Worm (Caenorhabditis elegans) whole organism, young adult: ENCODE data around the gene idpb-4.
A peak's percentile ranks its signal among the peaks of the same experiment; 100 is the strongest.

Source experiments
- B0019.2 ChIP-seq: fragments of 200-800 bp; sonication (Bioruptor generic); conservative IDR thresholded peaks from 2 replicates; pipeline ENCODE4 v1.3.6; 2022; ENCODE audit warnings: missing genetic modification reagents, missing genetic modification characterization, missing compliant biosample characterization
- C06A6.2 ChIP-seq: fragments of 200-800 bp; sonication (Bioruptor generic); conservative IDR thresholded peaks from 2 replicates; pipeline ENCODE4 v1.3.6; 2022; ENCODE audit warnings: missing genetic modification characterization, missing compliant biosample characterization
- C17E4.6 ChIP-seq: fragments of 200-800 bp; sonication (Bioruptor generic); IDR thresholded peaks from 2 replicates; pipeline ENCODE4 v1.3.6; 2022; ENCODE audit warnings: missing genetic modification reagents, missing genetic modification characterization, missing compliant biosample characterization
- F10E7.11 ChIP-seq: sonication (generic microtip); optimal IDR thresholded peaks from 2 replicates; lab custom pipeline; 2017; ENCODE audit warnings: mild to moderate bottlenecking, missing genetic modification characterization, moderate library complexity, missing compliant biosample characterization
- F22D6.2 ChIP-seq: sonication (generic microtip); optimal IDR thresholded peaks from 2 replicates; lab custom pipeline; 2016; ENCODE audit warnings: mild to moderate bottlenecking, missing genetic modification characterization, missing compliant biosample characterization
- F23B12.7 ChIP-seq: sonication (generic microtip); optimal IDR thresholded peaks from 2 replicates; lab custom pipeline; 2017; ENCODE audit warnings: missing genetic modification characterization, mild to moderate bottlenecking, missing compliant biosample characterization, antibody characterized with exemption, moderate library complexity; ENCODE audit not compliant: insufficient read depth
- F37B4.10 ChIP-seq: fragments of 200-800 bp; sonication (Bioruptor generic); IDR thresholded peaks from 2 replicates; pipeline ENCODE4 v1.3.6; 2022; ENCODE audit warnings: missing genetic modification characterization, missing compliant biosample characterization
- F57A8.1 ChIP-seq: fragments of 200-800 bp; sonication (Bioruptor generic); optimal IDR thresholded peaks from 2 replicates; lab custom pipeline; 2018; ENCODE audit warnings: mild to moderate bottlenecking, missing genetic modification characterization, moderate library complexity, missing compliant biosample characterization
- F57C9.4 ChIP-seq: sonication (generic microtip); optimal IDR thresholded peaks from 2 replicates; lab custom pipeline; 2017; ENCODE audit warnings: mild to moderate bottlenecking, missing genetic modification characterization, missing compliant biosample characterization
- ZK185.1 ChIP-seq: sonication (generic microtip); optimal IDR thresholded peaks from 2 replicates; lab custom pipeline; 2016; ENCODE audit warnings: mild to moderate bottlenecking, missing genetic modification characterization, missing compliant biosample characterization; ENCODE audit not compliant: poor library complexity, severe bottlenecking
- ama-1 ChIP-seq, 3 experiments: fragments of 150-350 bp in 1 of 3; sonication (generic microtip) in 2 of 3; optimal IDR thresholded peaks; 2 replicates each; lab custom pipeline; 2014 to 2018; ENCODE audit warnings: missing biosample characterization in 2 of 3, missing genetic modification characterization in 2 of 3, missing genetic modification reagents in 2 of 3
- aptf-2 ChIP-seq: fragments of 200-800 bp; sonication (Bioruptor generic); conservative IDR thresholded peaks from 2 replicates; pipeline ENCODE4 v1.3.6; 2022; ENCODE audit warnings: missing genetic modification reagents, missing genetic modification characterization, missing compliant biosample characterization
- attf-5 ChIP-seq: fragments of 200-800 bp; sonication (Bioruptor generic); optimal IDR thresholded peaks from 2 replicates; lab custom pipeline; 2018; ENCODE audit warnings: mild to moderate bottlenecking, missing genetic modification characterization, missing compliant biosample characterization
- bed-1 ChIP-seq: fragments of 200-800 bp; sonication (Bioruptor generic); IDR thresholded peaks from 2 replicates; pipeline ENCODE4 v1.3.6; 2022; ENCODE audit warnings: missing genetic modification reagents, missing genetic modification characterization, missing compliant biosample characterization
- ceh-27 ChIP-seq: fragments of 200-800 bp; sonication (Bioruptor generic); optimal IDR thresholded peaks from 2 replicates; lab custom pipeline; 2018; ENCODE audit warnings: mild to moderate bottlenecking, missing genetic modification characterization, moderate library complexity, missing compliant biosample characterization
- ceh-40 ChIP-seq: fragments of 200-800 bp; sonication (Bioruptor generic); IDR thresholded peaks from 2 replicates; pipeline ENCODE4 v1.3.6; 2022; ENCODE audit warnings: missing genetic modification characterization, missing compliant biosample characterization
- egl-44 ChIP-seq: fragments of 200-800 bp; sonication (Bioruptor generic); IDR thresholded peaks from 2 replicates; pipeline ENCODE4 v1.3.6; 2022; ENCODE audit warnings: missing genetic modification reagents, missing genetic modification characterization, missing compliant biosample characterization
- egrh-3 ChIP-seq: fragments of 200-800 bp; sonication (Bioruptor generic); IDR thresholded peaks from 2 replicates; pipeline ENCODE4 v1.3.6; 2022; ENCODE audit warnings: missing genetic modification reagents, missing genetic modification characterization, missing compliant biosample characterization
- ekl-4 ChIP-seq: fragments of 200-800 bp; sonication (Bioruptor generic); IDR thresholded peaks from 2 replicates; pipeline ENCODE4 v1.3.6; 2022; ENCODE audit warnings: missing genetic modification reagents, missing genetic modification characterization, missing compliant biosample characterization
- hmg-20 ChIP-seq: fragments of 200-800 bp; sonication (Bioruptor generic); IDR thresholded peaks from 2 replicates; pipeline ENCODE4 v1.3.6; 2022; ENCODE audit warnings: missing genetic modification reagents, missing genetic modification characterization, missing compliant biosample characterization
- lsl-1 ChIP-seq: fragments of 200-800 bp; sonication (Bioruptor generic); optimal IDR thresholded peaks from 2 replicates; lab custom pipeline; 2018; ENCODE audit warnings: mild to moderate bottlenecking, missing genetic modification characterization, moderate library complexity, missing compliant biosample characterization
- lsy-27 ChIP-seq: sonication (generic microtip); optimal IDR thresholded peaks from 2 replicates; lab custom pipeline; 2017; ENCODE audit warnings: missing genetic modification characterization, mild to moderate bottlenecking, missing compliant biosample characterization, antibody characterized with exemption, missing genotype, borderline replicate concordance; ENCODE audit not compliant: insufficient read depth
- madf-6 ChIP-seq: fragments of 200-800 bp; sonication (Bioruptor generic); IDR thresholded peaks from 2 replicates; pipeline ENCODE4 v1.3.6; 2022; ENCODE audit warnings: missing genetic modification reagents, missing genetic modification characterization, missing compliant biosample characterization
- madf-8 ChIP-seq: fragments of 200-800 bp; sonication (Bioruptor generic); conservative IDR thresholded peaks from 2 replicates; pipeline ENCODE4 v1.3.6; 2022; ENCODE audit warnings: missing genetic modification reagents, missing genetic modification characterization, missing compliant biosample characterization
- mcd-1 ChIP-seq: fragments of 200-800 bp; sonication (Bioruptor generic); IDR thresholded peaks from 2 replicates; pipeline ENCODE4 v1.3.6; 2022; ENCODE audit warnings: missing genetic modification reagents, missing genetic modification characterization, missing compliant biosample characterization
- nfya-1 ChIP-seq: sonication (generic microtip); optimal IDR thresholded peaks from 2 replicates; lab custom pipeline; 2017; ENCODE audit warnings: antibody characterized with exemption, missing compliant biosample characterization, missing genetic modification characterization, borderline replicate concordance; ENCODE audit not compliant: insufficient read depth
- nfyb-1 ChIP-seq: fragments of 200-800 bp; sonication (Bioruptor generic); IDR thresholded peaks from 2 replicates; pipeline ENCODE4 v1.3.6; 2022; ENCODE audit warnings: missing genetic modification reagents, missing genetic modification characterization, missing compliant biosample characterization
- nhr-120 ChIP-seq: fragments of 200-800 bp; sonication (Bioruptor generic); IDR thresholded peaks from 2 replicates; pipeline ENCODE4 v1.3.6; 2022; ENCODE audit warnings: missing genetic modification characterization, missing compliant biosample characterization
- nhr-27 ChIP-seq: fragments of 200-800 bp; sonication (Bioruptor generic); optimal IDR thresholded peaks from 2 replicates; lab custom pipeline; 2018; ENCODE audit warnings: mild to moderate bottlenecking, missing genetic modification characterization, moderate library complexity, missing compliant biosample characterization
- nhr-90 ChIP-seq: sonication (generic microtip); optimal IDR thresholded peaks from 2 replicates; lab custom pipeline; 2016; ENCODE audit warnings: missing genotype, mild to moderate bottlenecking, missing genetic modification characterization, missing compliant biosample characterization
- snpc-4 ChIP-seq, 5 experiments: fragments of 150-350 bp in 1 of 5; sonication (generic microtip) in 4 of 5; optimal IDR thresholded peaks; 2 replicates each; lab custom pipeline; 2014 to 2018; ENCODE audit warnings: missing genetic modification characterization in 5 of 5, missing biosample characterization in 3 of 5, antibody characterized with exemption in 2 of 5, mild to moderate bottlenecking in 2 of 5, missing compliant biosample characterization in 2 of 5, missing genotype in 2 of 5, moderate library complexity in 2 of 5, missing genetic modification reagents in 1 of 5
- somi-1 ChIP-seq: fragments of 200-800 bp; sonication (Bioruptor generic); optimal IDR thresholded peaks from 2 replicates; lab custom pipeline; 2018; ENCODE audit warnings: mild to moderate bottlenecking, missing genetic modification characterization, missing compliant biosample characterization
- tbp1 ChIP-seq: fragments of 200-800 bp; sonication (Bioruptor generic); optimal IDR thresholded peaks from 2 replicates; lab custom pipeline; 2018; ENCODE audit warnings: mild to moderate bottlenecking, missing genetic modification characterization, missing compliant biosample characterization
- tlf-1 ChIP-seq: fragments of 200-800 bp; sonication (Bioruptor generic); optimal IDR thresholded peaks from 2 replicates; lab custom pipeline; 2018; ENCODE audit warnings: mild to moderate bottlenecking, missing genetic modification characterization, missing compliant biosample characterization
- unc-62 ChIP-seq: fragments of 150-350 bp; optimal IDR thresholded peaks from 2 replicates; lab custom pipeline; 2014; ENCODE audit warnings: missing biosample characterization, missing genetic modification reagents, missing genetic modification characterization
- xnd-1 ChIP-seq: sonication (generic microtip); optimal IDR thresholded peaks from 2 replicates; lab custom pipeline; 2016; ENCODE audit warnings: missing genotype, missing genetic modification reagents, missing genetic modification characterization, missing compliant biosample characterization
- ztf-26 ChIP-seq: sonication (generic microtip); optimal IDR thresholded peaks from 2 replicates; lab custom pipeline; 2017; ENCODE audit warnings: missing genetic modification characterization, missing compliant biosample characterization
- ztf-3 ChIP-seq: fragments of 200-800 bp; sonication (Bioruptor generic); optimal IDR thresholded peaks from 2 replicates; lab custom pipeline; 2018; ENCODE audit warnings: mild to moderate bottlenecking, missing genetic modification characterization, missing compliant biosample characterization

The idpb-4 gene

ce11 chrII:8701059-8701458 lies 36.3 kb downstream of the idpb-4 start:
- TF ChIP-seq madf-8 (GFP tag; lab: Robert Waterston, UW) (peak; percentile 77), C06A6.2 (GFP tag; lab: Robert Waterston, UW) (no peak), somi-1 (GFP tag; lab: Kevin White, UChicago) (no peak), ztf-26 (tag; lab: Kevin White, UChicago) (no peak), lsl-1 (peak; percentile 51), F57C9.4 (tag; lab: Kevin White, UChicago) (no peak), xnd-1 (peak; percentile 57), mcd-1 (GFP tag; lab: Robert Waterston, UW) (no peak), ztf-3 (GFP tag; lab: Kevin White, UChicago) (no peak), madf-6 (GFP tag; lab: Robert Waterston, UW) (peak; percentile 72), ekl-4 (GFP tag; lab: Robert Waterston, UW) (no peak)

- TF ChIP-seq nfya-1 (tag; lab: Kevin White, UChicago) (no peak), F10E7.11 (tag; lab: Kevin White, UChicago) (peak; percentile 15), aptf-2 (GFP tag; lab: Robert Waterston, UW) (no peak), unc-62 (GFP tag; lab: Kevin White, UChicago) (no peak)
Observed at ce11 chrII:8698828-8699227, 38.5 kb downstream of the idpb-4 start, which contains the start of gene chdh-1. Gene chdh-1 (minus strand): TSS chrII:8698928.

ce11 chrII:8695783-8696182 lies 41.6 kb downstream of the idpb-4 start, which contains the start of gene C34C6.10:
Gene C34C6.10 (minus strand): TSS chrII:8695883.
- TF ChIP-seq nfyb-1 (GFP tag; lab: Robert Waterston, UW) (no peak), ZK185.1 (tag; lab: Kevin White, UChicago) (no peak), ceh-27 (GFP tag; lab: Kevin White, UChicago) (no peak), B0019.2 (no peak), C17E4.6 (GFP tag; lab: Robert Waterston, UW) (no peak), hmg-20 (GFP tag; lab: Robert Waterston, UW) (no peak), attf-5 (GFP tag; lab: Kevin White, UChicago) (no peak), lsy-27 (tag; lab: Kevin White, UChicago) (no peak), egrh-3 (no peak), unc-62 (GFP tag; lab: Kevin White, UChicago) (no peak), F22D6.2 (tag; lab: Kevin White, UChicago) (no peak), snpc-4 (GFP tag; optimal IDR thresholded peaks at IDR 0.05; lab: Kevin White, UChicago) (no peak), snpc-4 (tag; optimal IDR thresholded peaks at IDR 0.05; lab: Kevin White, UChicago) (no peak), tbp1 (GFP tag; lab: Kevin White, UChicago) (no peak), F57C9.4 (tag; lab: Kevin White, UChicago) (no peak), F23B12.7 (tag; lab: Kevin White, UChicago) (no peak)
- TF ChIP-seq, all 124 proteins: peak for 0

ce11 chrII:8691344-8691960 lies 45.9 kb downstream of the idpb-4 start, which contains the start of gene C34C6.3:
Gene C34C6.3 (plus strand): TSS chrII:8691910.
- TF ChIP-seq tlf-1 (no peak), egl-44 (GFP tag; lab: Robert Waterston, UW) (no peak), F57A8.1 (GFP tag; lab: Kevin White, UChicago) (no peak), nhr-120 (GFP tag; lab: Robert Waterston, UW) (no peak), bed-1 (GFP tag; lab: Robert Waterston, UW) (no peak), ama-1 (optimal IDR thresholded peaks at IDR 0.05; lab: Kevin White, UChicago) (no peak), ama-1 (GFP tag; optimal IDR thresholded peaks at IDR 0.05; lab: Kevin White, UChicago) (no peak), F37B4.10 (GFP tag; lab: Robert Waterston, UW) (no peak), nfyb-1 (GFP tag; lab: Robert Waterston, UW) (no peak), snpc-4 (GFP tag; optimal IDR thresholded peaks at IDR 0.05; lab: Kevin White, UChicago) (no peak), snpc-4 (tag; optimal IDR thresholded peaks at IDR 0.05; lab: Kevin White, UChicago) (no peak), ceh-40 (no peak), madf-6 (GFP tag; lab: Robert Waterston, UW) (no peak), nhr-90 (tag; lab: Kevin White, UChicago) (no peak), ZK185.1 (tag; lab: Kevin White, UChicago) (no peak), attf-5 (GFP tag; lab: Kevin White, UChicago) (no peak), nhr-27 (tag; lab: Kevin White, UChicago) (no peak)
